Fruit fly (Drosophila melanogaster) whole organism, embryonic: ENCODE data around the gene CG2663.

Source experiments
- Adf1 ChIP-seq: fragments of 200-800 bp; sonication (Bioruptor generic); IDR thresholded peaks from 2 replicates; pipeline ENCODE4 v1.3.6; 2022; ENCODE audit warnings: missing biosample characterization, missing genetic modification characterization
- B-H2 ChIP-seq: fragments of 200-800 bp; sonication (Bioruptor generic); optimal IDR thresholded peaks from 2 replicates; lab custom pipeline; 2018; ENCODE audit warnings: missing biosample characterization, mild to moderate bottlenecking, missing genetic modification characterization
- CG10979 ChIP-seq: fragments of 200-800 bp; sonication (Bioruptor generic); optimal IDR thresholded peaks from 2 replicates; lab custom pipeline; 2018; ENCODE audit warnings: missing biosample characterization, mild to moderate bottlenecking, missing genetic modification characterization, moderate library complexity
- CG12659 ChIP-seq: fragments of 200-800 bp; sonication (Bioruptor generic); optimal IDR thresholded peaks from 3 replicates; lab custom pipeline; 2017; ENCODE audit warnings: mild to moderate bottlenecking, missing biosample characterization, missing genetic modification reagents, missing genetic modification characterization
- CG13894 ChIP-seq: fragments of 200-800 bp; sonication (Bioruptor generic); optimal IDR thresholded peaks from 3 replicates; lab custom pipeline; 2018; ENCODE audit warnings: missing biosample characterization, mild to moderate bottlenecking, missing genetic modification characterization, moderate library complexity
- CG17802 ChIP-seq: fragments of 200-800 bp; sonication (Bioruptor generic); optimal IDR thresholded peaks from 2 replicates; lab custom pipeline; 2018; ENCODE audit warnings: missing biosample characterization, mild to moderate bottlenecking, missing genetic modification characterization, moderate library complexity
- CG18011 ChIP-seq: fragments of 200-800 bp; sonication (Bioruptor generic); optimal IDR thresholded peaks from 2 replicates; lab custom pipeline; 2017; ENCODE audit warnings: missing biosample characterization, missing genetic modification characterization, mild to moderate bottlenecking, moderate library complexity, missing genotype
- CG18476 ChIP-seq: fragments of 200-800 bp; sonication (Bioruptor generic); optimal IDR thresholded peaks from 2 replicates; lab custom pipeline; 2016; ENCODE audit warnings: missing biosample characterization, mild to moderate bottlenecking, missing genetic modification characterization
- CG2116 ChIP-seq: fragments of 200-800 bp; sonication (Bioruptor generic); optimal IDR thresholded peaks from 3 replicates; lab custom pipeline; 2018; ENCODE audit warnings: missing biosample characterization, mild to moderate bottlenecking, missing genetic modification characterization
- CG2202 ChIP-seq: fragments of 200-800 bp; sonication (Bioruptor generic); optimal IDR thresholded peaks from 2 replicates; lab custom pipeline; 2018; ENCODE audit warnings: missing biosample characterization, mild to moderate bottlenecking, missing genetic modification characterization
- CG31224 ChIP-seq: fragments of 200-800 bp; sonication (Bioruptor generic); IDR thresholded peaks from 2 replicates; pipeline ENCODE4 v1.3.6; 2022; ENCODE audit warnings: missing biosample characterization, missing genetic modification characterization
- CG32767 ChIP-seq: fragments of 200-800 bp; sonication (Bioruptor generic); IDR thresholded peaks from 2 replicates; pipeline ENCODE4 v1.3.6; 2022; ENCODE audit warnings: missing biosample characterization, missing genetic modification characterization
- CG3281 ChIP-seq: fragments of 200-800 bp; sonication (Bioruptor generic); optimal IDR thresholded peaks from 3 replicates; lab custom pipeline; 2017; ENCODE audit warnings: missing biosample characterization, mild to moderate bottlenecking, missing genetic modification characterization
- CG5180 ChIP-seq: fragments of 200-800 bp; sonication (Bioruptor generic); optimal IDR thresholded peaks from 3 replicates; lab custom pipeline; 2017; ENCODE audit warnings: missing biosample characterization, missing genetic modification characterization, mild to moderate bottlenecking, moderate library complexity, missing genetic modification reagents
- CG7357 ChIP-seq: fragments of 200-800 bp; sonication (Bioruptor generic); IDR thresholded peaks from 3 replicates; pipeline ENCODE4 v1.3.6; 2022; ENCODE audit warnings: missing biosample characterization, missing genetic modification characterization
- CG7928 ChIP-seq: fragments of 200-800 bp; sonication (Bioruptor generic); optimal IDR thresholded peaks from 2 replicates; lab custom pipeline; 2017; ENCODE audit warnings: missing biosample characterization, mild to moderate bottlenecking, missing genetic modification characterization
- CG8944 ChIP-seq: fragments of 200-800 bp; sonication (Bioruptor generic); optimal IDR thresholded peaks from 3 replicates; lab custom pipeline; 2016; ENCODE audit warnings: missing biosample characterization, missing genetic modification characterization
- CG9797 ChIP-seq: fragments of 200-800 bp; sonication (Bioruptor generic); optimal IDR thresholded peaks from 3 replicates; lab custom pipeline; 2018; ENCODE audit warnings: missing biosample characterization, mild to moderate bottlenecking, missing genetic modification characterization
- Dfd ChIP-seq, 2 experiments: fragments of >200 bp; optimal IDR thresholded peaks; 2 replicates each; lab custom pipeline; 2017; ENCODE audit warnings: missing biosample characterization in 2 of 2, missing genetic modification characterization in 2 of 2
- E2f2 ChIP-seq: fragments of 200-800 bp; sonication (Bioruptor generic); IDR thresholded peaks from 2 replicates; pipeline ENCODE4 v1.3.6; 2022; ENCODE audit warnings: missing biosample characterization, missing genetic modification characterization
- Ets65A ChIP-seq: fragments of 200-800 bp; sonication (Bioruptor generic); peaks from one replicate; lab custom pipeline; 2016; ENCODE audit warnings: missing biosample characterization, missing genetic modification characterization
- Fer2 ChIP-seq: fragments of 200-800 bp; sonication (Bioruptor generic); optimal IDR thresholded peaks from 2 replicates; lab custom pipeline; 2018; ENCODE audit warnings: missing biosample characterization, mild to moderate bottlenecking, missing genetic modification characterization, moderate library complexity
- HmgZ ChIP-seq: fragments of 200-800 bp; sonication (Bioruptor generic); optimal IDR thresholded peaks from 2 replicates; lab custom pipeline; 2018; ENCODE audit warnings: missing biosample characterization, mild to moderate bottlenecking, missing genetic modification characterization
- Hr3 ChIP-seq: fragments of 200-800 bp; sonication (Bioruptor generic); optimal IDR thresholded peaks from 3 replicates; lab custom pipeline; 2016; ENCODE audit warnings: missing biosample characterization, missing genetic modification characterization
- MTF-1 ChIP-seq: fragments of 200-800 bp; sonication (Bioruptor generic); optimal IDR thresholded peaks from 2 replicates; lab custom pipeline; 2018; ENCODE audit warnings: missing biosample characterization, mild to moderate bottlenecking, missing genetic modification characterization, borderline replicate concordance
- Mrtf ChIP-seq: fragments of 200-800 bp; sonication (Bioruptor generic); IDR thresholded peaks from 3 replicates; pipeline ENCODE4 v1.3.6; 2022; ENCODE audit warnings: missing biosample characterization, missing genetic modification characterization
- Nf-YA ChIP-seq: fragments of 200-800 bp; sonication (Bioruptor generic); IDR thresholded peaks from 2 replicates; pipeline ENCODE4 v1.3.6; 2022; ENCODE audit warnings: missing biosample characterization, missing genetic modification characterization
- Nf-YC ChIP-seq: fragments of 200-800 bp; optimal IDR thresholded peaks from 3 replicates; lab custom pipeline; 2019; ENCODE audit warnings: missing biosample characterization, mild to moderate bottlenecking, missing genetic modification characterization, moderate library complexity
- Oli ChIP-seq: fragments of 200-800 bp; sonication (Bioruptor generic); optimal IDR thresholded peaks from 2 replicates; lab custom pipeline; 2018; ENCODE audit warnings: missing biosample characterization, mild to moderate bottlenecking, missing genetic modification characterization, moderate library complexity
- Ptx1 ChIP-seq: fragments of 200-800 bp; sonication (Bioruptor generic); IDR thresholded peaks from 2 replicates; pipeline ENCODE4 v1.3.6; 2022; ENCODE audit warnings: missing biosample characterization, missing genetic modification characterization
- Sin3A ChIP-seq: fragments of >200 bp; optimal IDR thresholded peaks from 2 replicates; lab custom pipeline; 2018
- ash1 ChIP-seq: fragments of 200-800 bp; sonication (Bioruptor generic); optimal IDR thresholded peaks from 2 replicates; lab custom pipeline; 2018; ENCODE audit warnings: missing biosample characterization, mild to moderate bottlenecking, missing genetic modification characterization
- chif ChIP-seq, 2 experiments: fragments of 200-800 bp; sonication (Bioruptor generic); optimal IDR thresholded peaks; 3 replicates each; lab custom pipeline; 2016; ENCODE audit warnings: missing biosample characterization in 2 of 2, missing genetic modification characterization in 2 of 2
- ci ChIP-seq: fragments of 200-800 bp; sonication (Bioruptor generic); IDR thresholded peaks from 3 replicates; pipeline ENCODE4 v1.3.6; 2022; ENCODE audit warnings: missing biosample characterization, missing genetic modification characterization
- corto ChIP-seq: fragments of 200-800 bp; sonication (Bioruptor generic); optimal IDR thresholded peaks from 2 replicates; lab custom pipeline; 2016; ENCODE audit warnings: missing biosample characterization, mild to moderate bottlenecking, missing genetic modification characterization, moderate library complexity
- dmrt11E ChIP-seq: fragments of 200-800 bp; sonication (Bioruptor generic); optimal IDR thresholded peaks from 3 replicates; lab custom pipeline; 2018; ENCODE audit warnings: missing biosample characterization, mild to moderate bottlenecking, missing genetic modification characterization, moderate library complexity
- fru ChIP-seq: fragments of >200 bp; optimal IDR thresholded peaks from 2 replicates; lab custom pipeline; 2017
- gcm2 ChIP-seq: fragments of 200-800 bp; sonication (Bioruptor generic); optimal IDR thresholded peaks from 2 replicates; lab custom pipeline; 2016; ENCODE audit warnings: missing biosample characterization, missing genetic modification characterization
- hkb ChIP-seq, 2 experiments: fragments of 200-800 bp in 1 of 2; fragments of >200 bp in 1 of 2; sonication (Bioruptor generic) in 1 of 2; IDR thresholded peaks in 1 of 2; optimal IDR thresholded peaks in 1 of 2; 2 replicates each; pipeline versions ENCODE4 v1.3.6 to Lab custom; 2017 to 2022; ENCODE audit warnings: missing biosample characterization in 1 of 2, missing genetic modification characterization in 1 of 2
- ken ChIP-seq: fragments of 200-800 bp; sonication (Bioruptor generic); IDR thresholded peaks from 3 replicates; pipeline ENCODE4 v1.3.6; 2022; ENCODE audit warnings: missing biosample characterization, missing genetic modification characterization
- kni ChIP-seq: fragments of 200-800 bp; sonication (Bioruptor generic); optimal IDR thresholded peaks from 3 replicates; lab custom pipeline; 2017; ENCODE audit warnings: mild to moderate bottlenecking, missing biosample characterization, missing genetic modification reagents, missing genetic modification characterization
- pfk ChIP-seq: fragments of 200-800 bp; sonication (Bioruptor generic); optimal IDR thresholded peaks from 2 replicates; lab custom pipeline; 2018; ENCODE audit warnings: missing biosample characterization, mild to moderate bottlenecking, missing genetic modification characterization, moderate library complexity
- pros ChIP-seq: fragments of 200-800 bp; sonication (Bioruptor generic); optimal IDR thresholded peaks from 3 replicates; lab custom pipeline; 2019; ENCODE audit warnings: missing biosample characterization, mild to moderate bottlenecking, missing genetic modification characterization, moderate library complexity
- sc ChIP-seq, 3 experiments: fragments of >200 bp in 2 of 3; fragments of 200-800 bp in 1 of 3; sonication (Bioruptor generic) in 1 of 3; optimal IDR thresholded peaks; 2 replicates in 2 of 3; 3 replicates in 1 of 3; lab custom pipeline; 2017; ENCODE audit warnings: mild to moderate bottlenecking in 1 of 3, missing biosample characterization in 1 of 3, missing genetic modification characterization in 1 of 3, missing genetic modification reagents in 1 of 3
- schlank ChIP-seq: fragments of 200-800 bp; sonication (Bioruptor generic); optimal IDR thresholded peaks from 2 replicates; lab custom pipeline; 2018; ENCODE audit warnings: missing biosample characterization, mild to moderate bottlenecking, missing genetic modification characterization
- shn ChIP-seq: fragments of 200-800 bp; sonication (Bioruptor generic); optimal IDR thresholded peaks from 3 replicates; lab custom pipeline; 2016; ENCODE audit warnings: missing biosample characterization, missing genetic modification characterization
- sr ChIP-seq: fragments of 200-800 bp; sonication (Bioruptor generic); IDR thresholded peaks from 3 replicates; pipeline ENCODE4 v1.3.6; 2022; ENCODE audit warnings: missing biosample characterization, missing genetic modification characterization
- tgo ChIP-seq: fragments of 200-800 bp; sonication (Bioruptor generic); IDR thresholded peaks from 3 replicates; pipeline ENCODE4 v1.3.6; 2022; ENCODE audit warnings: missing biosample characterization, missing genetic modification characterization
- z ChIP-seq: fragments of 200-800 bp; sonication (Bioruptor generic); IDR thresholded peaks from 3 replicates; pipeline ENCODE4 v1.3.6; 2022; ENCODE audit warnings: missing biosample characterization, missing genetic modification characterization

The CG2663 gene

DNA sequence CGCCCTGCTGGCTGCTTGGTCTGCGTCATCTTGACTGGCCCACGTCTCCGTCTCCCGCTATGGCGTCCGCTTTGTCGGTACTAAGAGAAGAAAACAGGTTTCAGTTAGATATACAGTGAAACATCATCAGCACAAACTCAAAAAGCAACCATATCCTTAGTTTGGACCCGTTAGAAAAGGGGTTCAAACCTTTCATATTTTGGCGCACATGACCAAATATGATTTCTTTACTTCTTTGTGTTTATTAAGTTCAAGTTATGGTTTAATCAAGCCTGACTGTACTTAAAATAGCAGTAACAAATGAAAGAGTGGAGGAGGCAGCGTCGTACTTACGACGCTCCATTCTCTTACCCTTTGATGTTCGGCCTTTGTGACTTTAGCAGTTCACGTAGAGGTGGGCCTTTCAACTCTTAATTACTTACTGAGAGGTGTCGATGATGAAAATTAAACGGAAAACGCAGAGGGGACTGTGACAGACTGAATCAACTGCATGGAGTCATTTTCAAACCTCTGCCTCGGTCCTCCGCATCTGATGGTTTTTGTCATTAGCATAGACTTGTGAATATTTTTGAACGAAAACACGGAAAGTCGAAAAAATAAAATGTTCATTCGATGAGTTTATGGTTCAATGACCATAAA lies 42.1 kb downstream of the CG2663 start (continued):
- no peak for TF ChIP-seq CG5180 (GFP tag; lab: Kevin White, UChicago)
- peak; percentile 37 for TF ChIP-seq Nf-YC (tag; lab: Kevin White, UChicago)
- peak; percentile 66 to 84 for TF ChIP-seq chif (GFP tag; optimal IDR thresholded peaks at IDR 0.05; lab: Kevin White, UChicago)
- TF ChIP-seq Hr3 (GFP tag; lab: Kevin White, UChicago), result peak; percentile 54
- peak; percentile 78; the same call in 1 of the 2 replicates for TF ChIP-seq CG32767 (GFP tag; lab: Robert Waterston, UW)
- TF ChIP-seq CG3281, result peak; percentile 77
- TF ChIP-seq CG10979 (tag; lab: Kevin White, UChicago), result peak; percentile 77
- TF ChIP-seq hkb (optimal IDR thresholded peaks at IDR 0.05; lab: Kevin White, UChicago), result no peak
- TF ChIP-seq hkb (GFP tag; IDR thresholded peaks at IDR 0.05; lab: Robert Waterston, UW), result peak; percentile 90
- TF ChIP-seq CG17802 (tag; lab: Kevin White, UChicago), result peak; percentile 39
- peak; percentile 65 for TF ChIP-seq CG13894 (tag; lab: Kevin White, UChicago)
- TF ChIP-seq sc (optimal IDR thresholded peaks at IDR 0.05; lab: Kevin White, UChicago), result no peak
- peak; percentile 42 for TF ChIP-seq sc (GFP tag; optimal IDR thresholded peaks at IDR 0.05; lab: Kevin White, UChicago)
- peak; percentile 63; the same call in 1 of the 3 replicates for TF ChIP-seq sr (GFP tag; lab: Robert Waterston, UW)
- TF ChIP-seq Adf1 (GFP tag; lab: Robert Waterston, UW), result peak; percentile 72
- peak; percentile 48 for TF ChIP-seq CG2202 (tag; lab: Kevin White, UChicago)
- TF ChIP-seq Oli, result peak; percentile 85
- no peak for TF ChIP-seq B-H2
- TF ChIP-seq shn (GFP tag; lab: Kevin White, UChicago), result peak; percentile 37
- no peak for TF ChIP-seq fru
- peak; percentile 71 for TF ChIP-seq HmgZ (tag; lab: Kevin White, UChicago)
- no peak for TF ChIP-seq Dfd (GFP tag; optimal IDR thresholded peaks at IDR 0.05; lab: Kevin White, UChicago)
- TF ChIP-seq MTF-1 (GFP tag; lab: Kevin White, UChicago), result peak; percentile 68
- peak; percentile 85 for TF ChIP-seq Mrtf (GFP tag; lab: Robert Waterston, UW)
- TF ChIP-seq kni (GFP tag; lab: Kevin White, UChicago), result peak; percentile 1
- peak; percentile 90 for TF ChIP-seq Ptx1
- peak; percentile 88 for TF ChIP-seq ken (GFP tag; lab: Robert Waterston, UW)
- TF ChIP-seq Nf-YA (GFP tag; lab: Robert Waterston, UW), result peak; percentile 77
- peak; percentile 4 for TF ChIP-seq CG2116 (GFP tag; lab: Kevin White, UChicago)
- TF ChIP-seq corto (GFP tag; lab: Kevin White, UChicago), result peak; percentile 82
- peak; percentile 66 for TF ChIP-seq CG18476 (GFP tag; lab: Kevin White, UChicago)
- TF ChIP-seq CG9797 (GFP tag; lab: Kevin White, UChicago), result no peak
- TF ChIP-seq Sin3A (lab: Kevin White, UChicago), result no peak
- TF ChIP-seq Fer2 (tag; lab: Kevin White, UChicago), result peak; percentile 39
- TF ChIP-seq tgo (GFP tag; lab: Robert Waterston, UW), result peak; percentile 81
- TF ChIP-seq ash1, result peak; percentile 46
- peak; percentile 76 for TF ChIP-seq CG8944 (GFP tag; lab: Kevin White, UChicago)
- TF ChIP-seq Ets65A (GFP tag; lab: Kevin White, UChicago), result peak; percentile 97
- TF ChIP-seq CG18011, result peak; percentile 38
- peak; percentile 92 for TF ChIP-seq ci (GFP tag; lab: Robert Waterston, UW)
- TF ChIP-seq CG12659 (GFP tag; lab: Kevin White, UChicago), result peak; percentile 75
- TF ChIP-seq gcm2 (GFP tag; lab: Kevin White, UChicago), result peak; percentile 79
- peak; percentile 52 for TF ChIP-seq schlank (tag; lab: Kevin White, UChicago)
- no peak for TF ChIP-seq pros (GFP tag; lab: Kevin White, UChicago)
- TF ChIP-seq CG31224, result peak; percentile 73
- no peak for TF ChIP-seq pfk (GFP tag; lab: Kevin White, UChicago)
- TF ChIP-seq CG7357, result peak; percentile 70; the same call in 2 of the 3 replicates
- peak; percentile 55 for TF ChIP-seq dmrt11E (tag; lab: Kevin White, UChicago)
- TF ChIP-seq E2f2, result peak; percentile 60; the same call in 1 of the 2 replicates
- TF ChIP-seq z, result no peak
- peak; percentile 31 for TF ChIP-seq CG7928 (GFP tag; lab: Kevin White, UChicago)
